Fruit fly (Drosophila melanogaster): ENCODE measurements around the gene rau.

DNA sequence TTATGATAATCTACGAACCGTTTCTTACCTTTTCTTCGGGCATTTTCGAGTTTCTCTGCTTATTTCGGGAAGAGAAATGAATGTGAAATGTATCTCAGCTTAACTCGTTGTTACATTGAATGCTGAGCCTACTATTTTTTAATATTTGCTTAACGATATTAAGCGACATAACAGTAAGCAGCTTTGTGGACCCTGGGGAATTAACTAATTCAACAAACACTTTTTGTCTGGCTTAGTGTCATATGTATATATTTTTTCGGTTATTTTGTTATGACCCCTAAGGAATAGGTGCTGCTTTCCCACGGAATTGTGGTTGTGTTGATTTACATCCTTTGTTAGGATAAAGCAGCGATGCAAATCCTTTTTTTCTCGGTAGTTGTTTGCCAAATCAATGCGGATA, 61.0 kb downstream of the rau start, which contains the start of gene COX6CL:
- no peak for TF ChIP-seq CTCF (optimal IDR thresholded peaks at IDR 0.05)
- TF ChIP-seq CG8478 (optimal IDR thresholded peaks at IDR 0.05) = no peak

Data from S2 (cell line).